Fruit fly (Drosophila melanogaster): ENCODE results near the gene HP1D3csd.

Gene HP1D3csd

dm6 chrX:19225304-19225640 is 35.3 kb downstream of the HP1D3csd start (continued):
- TF ChIP-seq CG11695 (GFP tag; IDR thresholded peaks at IDR 0.05) (no peak), CG17186 (GFP tag; optimal IDR thresholded peaks at IDR 0.05) (no peak), ash1 (GFP tag; optimal IDR thresholded peaks at IDR 0.05) (no peak), pzg (GFP tag; optimal IDR thresholded peaks at IDR 0.05) (no peak), CG12769 (tag; optimal IDR thresholded peaks at IDR 0.05) (peak; percentile 55), vvl (GFP tag; IDR thresholded peaks at IDR 0.05) (no peak), sisA (GFP tag; IDR thresholded peaks at IDR 0.05) (no peak), jumu (GFP tag; optimal IDR thresholded peaks at IDR 0.05) (no peak), CG10431 (GFP tag; optimal IDR thresholded peaks at IDR 0.05) (no peak), CG16779 (GFP tag; IDR thresholded peaks at IDR 0.05) (no peak), CG11723 (GFP tag; optimal IDR thresholded peaks at IDR 0.05) (no peak), CG18262 (tag; optimal IDR thresholded peaks at IDR 0.05) (no peak), CG12744 (GFP tag; optimal IDR thresholded peaks at IDR 0.05) (no peak), klu (GFP tag; IDR thresholded peaks at IDR 0.05) (no peak), Ets65A (GFP tag) (peak; percentile 3), CkIIα-i1 (GFP tag; IDR thresholded peaks at IDR 0.05) (no peak), inv (GFP tag; IDR thresholded peaks at IDR 0.05; ENCODE audit: partially characterized antibody) (no peak), pita (GFP tag; optimal IDR thresholded peaks at IDR 0.05) (no peak), zen2 (GFP tag; IDR thresholded peaks at IDR 0.05; ENCODE audit: partially characterized antibody) (no peak), Oli (tag; optimal IDR thresholded peaks at IDR 0.05) (no peak), CG3407 (GFP tag; optimal IDR thresholded peaks at IDR 0.05) (no peak), CG6175 (GFP tag; IDR thresholded peaks at IDR 0.05) (peak; percentile 62; the same call in 1 of the 3 replicates), ac (GFP tag; optimal IDR thresholded peaks at IDR 0.05) (no peak), en (GFP tag; optimal IDR thresholded peaks at IDR 0.05) (no peak), dmrt99B (tag; optimal IDR thresholded peaks at IDR 0.05) (no peak), Rfx (GFP tag; IDR thresholded peaks at IDR 0.05) (no peak), CG9437 (GFP tag; optimal IDR thresholded peaks at IDR 0.05) (peak; percentile 26), CG12659 (GFP tag; optimal IDR thresholded peaks at IDR 0.05) (no peak), D19A (tag; optimal IDR thresholded peaks at IDR 0.05) (no peak), bcd (GFP tag; optimal IDR thresholded peaks at IDR 0.05) (no peak), cato (GFP tag; optimal IDR thresholded peaks at IDR 0.05; ENCODE audit: borderline replicate concordance) (no peak), scrt (GFP tag; optimal IDR thresholded peaks at IDR 0.05) (no peak), chinmo (GFP tag; IDR thresholded peaks at IDR 0.05; ENCODE audit: partially characterized antibody) (0 out of 4 replicates have a peak, but pooled peaks have one; percentile 17), sr (GFP tag; IDR thresholded peaks at IDR 0.05) (0 out of 3 replicates have a peak, but pooled peaks have one; percentile 43), CG16813 (GFP tag; IDR thresholded peaks at IDR 0.05; ENCODE audit: partially characterized antibody) (no peak), corto (GFP tag; optimal IDR thresholded peaks at IDR 0.05) (no peak), gro (GFP tag; optimal IDR thresholded peaks at IDR 0.05) (no peak), MBD-R2 (GFP tag; IDR thresholded peaks at IDR 0.05) (no peak), hkb (optimal IDR thresholded peaks at IDR 0.05) (no peak), hkb (GFP tag; IDR thresholded peaks at IDR 0.05) (no peak), ATbp (GFP tag; optimal IDR thresholded peaks at IDR 0.05) (no peak), CG13775 (GFP tag; optimal IDR thresholded peaks at IDR 0.05) (peak; percentile 13), crol (GFP tag; IDR thresholded peaks at IDR 0.05) (peak; percentile 83), CG3847 (GFP tag; IDR thresholded peaks at IDR 0.05) (no peak), sna (GFP tag; IDR thresholded peaks at IDR 0.05; ENCODE audit: partially characterized antibody) (no peak), Fer1 (GFP tag; optimal IDR thresholded peaks at IDR 0.05) (no peak), grau (tag; optimal IDR thresholded peaks at IDR 0.05) (no peak), Doc2 (GFP tag; IDR thresholded peaks at IDR 0.05) (no peak), CG4707 (GFP tag; optimal IDR thresholded peaks at IDR 0.05) (no peak), insv (GFP tag; optimal IDR thresholded peaks at IDR 0.05) (no peak), Lhr (GFP tag; optimal IDR thresholded peaks at IDR 0.05) (no peak), knrl (GFP tag; IDR thresholded peaks at IDR 0.05; ENCODE audit: partially characterized antibody) (no peak)
